Fruit fly (Drosophila melanogaster): ENCODE results near the gene CG9095.

- TF ChIP-seq BEAF-32 (GFP tag; optimal IDR thresholded peaks at IDR 0.05), result no peak
- no peak for TF ChIP-seq Antp (GFP tag; optimal IDR thresholded peaks at IDR 0.05)
- TF ChIP-seq grau (tag; optimal IDR thresholded peaks at IDR 0.05), result no peak
- TF ChIP-seq CG14860 (GFP tag; IDR thresholded peaks at IDR 0.05; ENCODE audit: partially characterized antibody), result no peak
- no peak for TF ChIP-seq her (GFP tag; optimal IDR thresholded peaks at IDR 0.05)
- TF ChIP-seq ewg (GFP tag; optimal IDR thresholded peaks at IDR 0.05), result no peak
- TF ChIP-seq MBD-R2 (GFP tag; IDR thresholded peaks at IDR 0.05), result no peak
- no peak for TF ChIP-seq maf-S (GFP tag; optimal IDR thresholded peaks at IDR 0.05)
- no peak for TF ChIP-seq tll (GFP tag; optimal IDR thresholded peaks at IDR 0.05)
- no peak for TF ChIP-seq Drgx (GFP tag; IDR thresholded peaks at IDR 0.05)
- no peak for TF ChIP-seq CG8478 (optimal IDR thresholded peaks at IDR 0.05)
- no peak for TF ChIP-seq CG8388 (GFP tag; optimal IDR thresholded peaks at IDR 0.05)
- no peak for TF ChIP-seq kni (GFP tag; optimal IDR thresholded peaks at IDR 0.05)
- TF ChIP-seq bcd (GFP tag; optimal IDR thresholded peaks at IDR 0.05), result no peak
Measured at dm6 chrX:15163395-15163794, 370 bp upstream of the CG9095 start.
